Fruit fly (Drosophila melanogaster) whole organism, embryonic: ENCODE results near the gene tst.

ENCODE experiments used
- ATbp ChIP-seq: fragments of 200-800 bp; sonication (Bioruptor generic); optimal IDR thresholded peaks from 2 replicates; lab custom pipeline; 2017; ENCODE audit warnings: missing biosample characterization, mild to moderate bottlenecking, missing genetic modification characterization, missing genetic modification reagents
- Bdp1 ChIP-seq: fragments of 200-800 bp; sonication (Bioruptor generic); optimal IDR thresholded peaks from 3 replicates; lab custom pipeline; 2016; ENCODE audit warnings: missing biosample characterization, missing genetic modification characterization
- CG10267 ChIP-seq: fragments of 200-800 bp; sonication (Bioruptor generic); optimal IDR thresholded peaks from 2 replicates; lab custom pipeline; 2018; ENCODE audit warnings: missing biosample characterization, mild to moderate bottlenecking, missing genetic modification characterization, moderate library complexity
- CG10543 ChIP-seq: fragments of 200-800 bp; sonication (Bioruptor generic); optimal IDR thresholded peaks from 3 replicates; lab custom pipeline; 2017; ENCODE audit warnings: missing biosample characterization, mild to moderate bottlenecking, missing genetic modification characterization, moderate library complexity
- CG10565 ChIP-seq: fragments of 200-800 bp; sonication (Bioruptor generic); optimal IDR thresholded peaks from 3 replicates; lab custom pipeline; 2016; ENCODE audit warnings: missing biosample characterization, mild to moderate bottlenecking, missing genetic modification characterization
- CG12942 ChIP-seq: fragments of 200-800 bp; sonication (Bioruptor generic); optimal IDR thresholded peaks from 3 replicates; lab custom pipeline; 2016; ENCODE audit warnings: missing biosample characterization, missing genetic modification characterization
- CG14860 ChIP-seq: fragments of 200-800 bp; sonication (Bioruptor generic); IDR thresholded peaks from 3 replicates; pipeline ENCODE4 v1.3.6; 2022; ENCODE audit warnings: missing biosample characterization, missing genetic modification characterization; ENCODE audit not compliant: partially characterized antibody
- CG15269 ChIP-seq: fragments of 200-800 bp; sonication (Bioruptor generic); optimal IDR thresholded peaks from 2 replicates; lab custom pipeline; 2018; ENCODE audit warnings: missing biosample characterization, mild to moderate bottlenecking, missing genetic modification characterization, moderate library complexity
- CG1832 ChIP-seq: fragments of 200-800 bp; sonication (Bioruptor generic); optimal IDR thresholded peaks from 2 replicates; lab custom pipeline; 2017; ENCODE audit warnings: missing biosample characterization, mild to moderate bottlenecking, missing genetic modification characterization, inconsistent platforms
- CG31365 ChIP-seq: fragments of 200-800 bp; sonication (Bioruptor generic); optimal IDR thresholded peaks from 2 replicates; lab custom pipeline; 2018; ENCODE audit warnings: missing biosample characterization, mild to moderate bottlenecking, missing genetic modification characterization
- CG31441 ChIP-seq: fragments of 200-800 bp; sonication (Bioruptor generic); IDR thresholded peaks from 2 replicates; pipeline ENCODE4 v1.3.6; 2022; ENCODE audit warnings: missing biosample characterization, missing genetic modification characterization
- CG32767 ChIP-seq: fragments of 200-800 bp; sonication (Bioruptor generic); IDR thresholded peaks from 2 replicates; pipeline ENCODE4 v1.3.6; 2022; ENCODE audit warnings: missing biosample characterization, missing genetic modification characterization
- CG4282 ChIP-seq: fragments of 200-800 bp; sonication (Bioruptor generic); optimal IDR thresholded peaks from 2 replicates; lab custom pipeline; 2016; ENCODE audit warnings: missing biosample characterization, missing genetic modification characterization
- CG4707 ChIP-seq: fragments of 200-800 bp; sonication (Bioruptor generic); optimal IDR thresholded peaks from 2 replicates; lab custom pipeline; 2018; ENCODE audit warnings: missing biosample characterization, mild to moderate bottlenecking, missing genetic modification characterization, moderate library complexity
- CG4854 ChIP-seq: fragments of 200-800 bp; sonication (Bioruptor generic); optimal IDR thresholded peaks from 2 replicates; lab custom pipeline; 2016; ENCODE audit warnings: missing biosample characterization, missing genetic modification characterization, inconsistent platforms
- CG6813 ChIP-seq: fragments of 200-800 bp; sonication (Bioruptor generic); optimal IDR thresholded peaks from 2 replicates; lab custom pipeline; 2017; ENCODE audit warnings: missing biosample characterization, missing genetic modification characterization, mild to moderate bottlenecking, moderate library complexity, missing genetic modification reagents
- CG7271 ChIP-seq: fragments of 200-800 bp; sonication (Bioruptor generic); optimal IDR thresholded peaks from 2 replicates; lab custom pipeline; 2018; ENCODE audit warnings: missing biosample characterization, mild to moderate bottlenecking, missing genetic modification characterization, moderate library complexity
- CG8089 ChIP-seq: fragments of 200-800 bp; sonication (Bioruptor generic); optimal IDR thresholded peaks from 3 replicates; lab custom pipeline; 2016; ENCODE audit warnings: missing biosample characterization, missing genetic modification characterization
- CG8290 ChIP-seq, 3 experiments: fragments of 200-800 bp; sonication (Bioruptor generic); optimal IDR thresholded peaks; 2 replicates each; lab custom pipeline; 2016 to 2019; ENCODE audit warnings: missing biosample characterization in 3 of 3, missing genetic modification characterization in 3 of 3, mild to moderate bottlenecking in 2 of 3, moderate library complexity in 1 of 3
- CG8359 ChIP-seq: fragments of 200-800 bp; sonication (Bioruptor generic); optimal IDR thresholded peaks from 2 replicates; lab custom pipeline; 2017; ENCODE audit warnings: missing biosample characterization, mild to moderate bottlenecking, missing genetic modification characterization, borderline replicate concordance
- CG8765 ChIP-seq: fragments of 200-800 bp; sonication (Bioruptor generic); IDR thresholded peaks from 2 replicates; pipeline ENCODE4 v1.3.6; 2022; ENCODE audit warnings: missing biosample characterization, missing genetic modification characterization
- Dip2 ChIP-seq: fragments of 200-800 bp; sonication (Bioruptor generic); IDR thresholded peaks from 2 replicates; pipeline ENCODE4 v1.3.6; 2022; ENCODE audit warnings: missing biosample characterization, missing genetic modification characterization
- E2f2 ChIP-seq: fragments of 200-800 bp; sonication (Bioruptor generic); IDR thresholded peaks from 2 replicates; pipeline ENCODE4 v1.3.6; 2022; ENCODE audit warnings: missing biosample characterization, missing genetic modification characterization
- HLHmδ ChIP-seq: fragments of 200-800 bp; sonication (Bioruptor generic); optimal IDR thresholded peaks from 2 replicates; lab custom pipeline; 2018; ENCODE audit warnings: missing biosample characterization, mild to moderate bottlenecking, missing genetic modification characterization, moderate library complexity
- Oli ChIP-seq: fragments of 200-800 bp; sonication (Bioruptor generic); optimal IDR thresholded peaks from 2 replicates; lab custom pipeline; 2018; ENCODE audit warnings: missing biosample characterization, mild to moderate bottlenecking, missing genetic modification characterization, moderate library complexity
- Pdp1 ChIP-seq, 2 experiments: fragments of 200-800 bp; sonication (Bioruptor generic); optimal IDR thresholded peaks; 3 replicates each; lab custom pipeline; 2016; ENCODE audit warnings: missing biosample characterization in 2 of 2, missing genetic modification characterization in 2 of 2, mild to moderate bottlenecking in 1 of 2, moderate library complexity in 1 of 2
- Poxn ChIP-seq: fragments of 200-800 bp; sonication (Bioruptor generic); IDR thresholded peaks from 2 replicates; pipeline ENCODE4 v1.3.6; 2022; ENCODE audit warnings: missing biosample characterization, missing genetic modification characterization
- Rfx ChIP-seq: fragments of 200-800 bp; sonication (Bioruptor generic); IDR thresholded peaks from 2 replicates; pipeline ENCODE4 v1.3.6; 2022; ENCODE audit warnings: missing biosample characterization, missing genetic modification characterization
- Stat92E ChIP-seq, 3 experiments: fragments of >200 bp in 2 of 3; fragments of 200-800 bp in 1 of 3; sonication (Bioruptor generic) in 1 of 3; optimal IDR thresholded peaks; 2 replicates each; lab custom pipeline; 2017 to 2019; ENCODE audit warnings: missing biosample characterization in 3 of 3, missing genetic modification characterization in 3 of 3, mild to moderate bottlenecking in 1 of 3, moderate library complexity in 1 of 3
- Taf1 ChIP-seq: fragments of 200-800 bp; sonication (Bioruptor generic); IDR thresholded peaks from 2 replicates; pipeline ENCODE4 v1.3.6; 2022; ENCODE audit warnings: missing biosample characterization, missing genetic modification characterization
- amos ChIP-seq: fragments of 200-800 bp; sonication (Bioruptor generic); IDR thresholded peaks from 2 replicates; pipeline ENCODE4 v1.3.6; 2022; ENCODE audit warnings: missing biosample characterization, missing genetic modification characterization; ENCODE audit not compliant: partially characterized antibody
- ato ChIP-seq: fragments of 200-800 bp; sonication (Bioruptor generic); IDR thresholded peaks from 2 replicates; pipeline ENCODE4 v1.3.6; 2022; ENCODE audit warnings: missing biosample characterization, missing genetic modification characterization; ENCODE audit not compliant: partially characterized antibody
- cas ChIP-seq: fragments of 200-800 bp; sonication (Bioruptor generic); IDR thresholded peaks from 2 replicates; pipeline ENCODE4 v1.3.6; 2022; ENCODE audit warnings: missing biosample characterization, missing genetic modification characterization
- chn ChIP-seq: fragments of 200-800 bp; sonication (Bioruptor generic); optimal IDR thresholded peaks from 2 replicates; lab custom pipeline; 2016; ENCODE audit warnings: missing biosample characterization, missing genetic modification characterization
- ems ChIP-seq: fragments of 200-800 bp; sonication (Bioruptor generic); optimal IDR thresholded peaks from 3 replicates; lab custom pipeline; 2016; ENCODE audit warnings: missing biosample characterization, missing genetic modification characterization
- h ChIP-seq: fragments of >200 bp; optimal IDR thresholded peaks from 2 replicates; lab custom pipeline; 2017
- luna ChIP-seq: fragments of 200-800 bp; sonication (Bioruptor generic); optimal IDR thresholded peaks from 2 replicates; lab custom pipeline; 2016; ENCODE audit warnings: missing biosample characterization, missing genetic modification characterization
- nerfin-2 ChIP-seq: fragments of 200-800 bp; sonication (Bioruptor generic); IDR thresholded peaks from 2 replicates; pipeline ENCODE4 v1.3.6; 2022; ENCODE audit warnings: missing biosample characterization, missing genetic modification characterization; ENCODE audit not compliant: partially characterized antibody
- pita ChIP-seq: fragments of 200-800 bp; sonication (Bioruptor generic); optimal IDR thresholded peaks from 2 replicates; lab custom pipeline; 2017; ENCODE audit warnings: missing biosample characterization, mild to moderate bottlenecking, missing genetic modification characterization
- psq ChIP-seq: fragments of 200-800 bp; sonication (Bioruptor generic); optimal IDR thresholded peaks from 2 replicates; lab custom pipeline; 2017; ENCODE audit warnings: missing biosample characterization, missing genetic modification characterization
- pzg ChIP-seq: fragments of 200-800 bp; sonication (Bioruptor generic); optimal IDR thresholded peaks from 3 replicates; lab custom pipeline; 2018; ENCODE audit warnings: missing biosample characterization, mild to moderate bottlenecking, missing genetic modification characterization, moderate library complexity
- salm ChIP-seq: fragments of 200-800 bp; sonication (Bioruptor generic); optimal IDR thresholded peaks from 2 replicates; lab custom pipeline; 2018; ENCODE audit warnings: missing biosample characterization, mild to moderate bottlenecking, missing genetic modification characterization
- seq ChIP-seq: fragments of 200-800 bp; sonication (Bioruptor generic); IDR thresholded peaks from 2 replicates; pipeline ENCODE4 v1.3.6; 2022; ENCODE audit warnings: missing biosample characterization, missing genetic modification characterization
- sug ChIP-seq: fragments of 200-800 bp; optimal IDR thresholded peaks from 2 replicates; lab custom pipeline; 2019; ENCODE audit warnings: missing biosample characterization, mild to moderate bottlenecking, missing genetic modification characterization, moderate library complexity
- unc-4 ChIP-seq: fragments of 200-800 bp; sonication (Bioruptor generic); IDR thresholded peaks from 2 replicates; pipeline ENCODE4 v1.3.6; 2022; ENCODE audit warnings: missing biosample characterization, missing genetic modification characterization; ENCODE audit not compliant: partially characterized antibody
- vnd ChIP-seq: fragments of 200-800 bp; sonication (Bioruptor generic); IDR thresholded peaks from 3 replicates; pipeline ENCODE4 v1.3.6; 2022; ENCODE audit warnings: missing biosample characterization, missing genetic modification characterization; ENCODE audit not compliant: partially characterized antibody
- wdn ChIP-seq: fragments of 200-800 bp; sonication (Bioruptor generic); IDR thresholded peaks from 2 replicates; pipeline ENCODE4 v1.3.6; 2022; ENCODE audit warnings: missing biosample characterization, missing genetic modification characterization
- zfh1 ChIP-seq: fragments of 200-800 bp; sonication (Bioruptor generic); IDR thresholded peaks from 3 replicates; pipeline ENCODE4 v1.3.6; 2022; ENCODE audit warnings: missing biosample characterization, missing genetic modification characterization

The tst gene

DNA sequence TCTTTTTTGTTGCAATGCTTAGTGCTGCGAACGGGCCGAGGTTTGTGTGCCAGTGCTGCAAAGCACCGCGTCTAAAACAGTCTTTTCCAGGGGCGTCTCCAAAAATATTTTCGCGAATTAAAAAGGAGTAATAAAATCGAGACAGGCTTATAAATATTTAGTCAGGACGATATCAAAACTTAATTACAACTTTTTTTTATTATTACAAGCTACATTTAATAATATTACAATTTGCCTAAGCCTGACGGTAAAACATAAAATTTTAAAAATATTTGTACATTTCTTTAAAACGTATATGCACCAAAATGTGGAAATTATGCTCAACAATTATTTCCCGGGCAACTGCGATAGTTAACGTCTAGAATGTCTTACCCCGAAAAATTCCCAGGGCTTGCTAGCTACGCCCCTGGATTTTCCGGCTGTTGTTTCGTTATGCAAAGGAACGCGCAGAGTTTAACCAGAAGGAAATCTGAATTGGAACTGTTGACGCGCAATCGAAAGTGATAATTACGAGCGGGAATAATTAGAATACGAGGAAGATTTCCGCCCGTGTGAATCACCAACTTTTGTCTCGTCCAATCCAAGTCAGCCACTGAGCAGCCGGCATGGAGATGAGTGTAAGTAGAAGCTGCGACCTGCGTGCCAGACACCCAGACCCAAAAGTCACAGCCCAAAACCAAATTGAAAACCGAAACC is 14.6 kb downstream of the tst start, which contains the start of the genes PTPMT1 and Hrd3 (continued):
- TF ChIP-seq E2f2 (peak; percentile 79), CG32767 (GFP tag; lab: Robert Waterston, UW) (peak; percentile 94), Oli (tag; lab: Kevin White, UChicago) (peak; percentile 99), CG14860 (GFP tag; lab: Robert Waterston, UW) (no peak), CG12942 (GFP tag; lab: Kevin White, UChicago) (peak; percentile 98), CG1832 (GFP tag; lab: Kevin White, UChicago) (no peak), psq (GFP tag; lab: Kevin White, UChicago) (peak; percentile 96), ems (GFP tag; lab: Kevin White, UChicago) (peak; percentile 98), seq (GFP tag; lab: Robert Waterston, UW) (peak; percentile 95), sug (tag; lab: Kevin White, UChicago) (peak; percentile 98), Stat92E (GFP tag; optimal IDR thresholded peaks at IDR 0.05; lab: Kevin White, UChicago) (peak in 1 of 3 experiments; percentile 96), CG10267 (tag; lab: Kevin White, UChicago) (peak; percentile 98), CG4707 (GFP tag; lab: Kevin White, UChicago) (peak; percentile 89), wdn (peak; percentile 89), CG8765 (GFP tag; lab: Robert Waterston, UW) (peak; percentile 93), ATbp (GFP tag; lab: Kevin White, UChicago) (peak; percentile 96), Taf1 (GFP tag; lab: Robert Waterston, UW) (peak; percentile 86), CG4854 (GFP tag; lab: Kevin White, UChicago) (peak; percentile 97), nerfin-2 (GFP tag; lab: Robert Waterston, UW) (no peak), h (lab: Kevin White, UChicago) (no peak), CG4282 (GFP tag; lab: Kevin White, UChicago) (peak; percentile 90), CG10543 (GFP tag; lab: Kevin White, UChicago) (peak; percentile 99), unc-4 (GFP tag; lab: Robert Waterston, UW) (no peak), salm (tag; lab: Kevin White, UChicago) (peak; percentile 95), CG31441 (GFP tag; lab: Robert Waterston, UW) (peak; percentile 99), CG7271 (peak; percentile 91), HLHmδ (GFP tag; lab: Kevin White, UChicago) (no peak), Rfx (GFP tag; lab: Robert Waterston, UW) (peak; percentile 97), Dip2 (GFP tag; lab: Robert Waterston, UW) (peak; percentile 70), CG8290 (GFP tag; optimal IDR thresholded peaks at IDR 0.05; lab: Kevin White, UChicago) (peak; percentile 95), CG8290 (tag; optimal IDR thresholded peaks at IDR 0.05; lab: Kevin White, UChicago) (peak; percentile 85 to 96), CG8359 (GFP tag; lab: Kevin White, UChicago) (peak; percentile 93), luna (peak; percentile 82), pzg (peak; percentile 44), vnd (no peak), zfh1 (GFP tag; lab: Robert Waterston, UW) (peak; percentile 96), chn (GFP tag; lab: Kevin White, UChicago) (peak; percentile 98), Pdp1 (GFP tag; optimal IDR thresholded peaks at IDR 0.05; lab: Kevin White, UChicago) (peak; percentile 99), CG31365 (tag; lab: Kevin White, UChicago) (peak; percentile 78), Bdp1 (GFP tag; lab: Kevin White, UChicago) (peak; percentile 93), CG10565 (GFP tag; lab: Kevin White, UChicago) (peak; percentile 92), pita (GFP tag; lab: Kevin White, UChicago) (no peak), amos (peak; percentile 27; the same call in 1 of the 2 replicates), CG15269 (tag; lab: Kevin White, UChicago) (peak; percentile 99), ato (GFP tag; lab: Robert Waterston, UW) (no peak), cas (GFP tag; lab: Robert Waterston, UW) (peak; percentile 85), Poxn (GFP tag; lab: Robert Waterston, UW) (peak; percentile 88), CG6813 (GFP tag; lab: Kevin White, UChicago) (peak; percentile 96), CG8089 (GFP tag; lab: Kevin White, UChicago) (peak; percentile 94)
